Fruit fly (Drosophila melanogaster): Measurements from ENCODE around the gene Jhbp3.

Jhbp3 gene

DNA sequence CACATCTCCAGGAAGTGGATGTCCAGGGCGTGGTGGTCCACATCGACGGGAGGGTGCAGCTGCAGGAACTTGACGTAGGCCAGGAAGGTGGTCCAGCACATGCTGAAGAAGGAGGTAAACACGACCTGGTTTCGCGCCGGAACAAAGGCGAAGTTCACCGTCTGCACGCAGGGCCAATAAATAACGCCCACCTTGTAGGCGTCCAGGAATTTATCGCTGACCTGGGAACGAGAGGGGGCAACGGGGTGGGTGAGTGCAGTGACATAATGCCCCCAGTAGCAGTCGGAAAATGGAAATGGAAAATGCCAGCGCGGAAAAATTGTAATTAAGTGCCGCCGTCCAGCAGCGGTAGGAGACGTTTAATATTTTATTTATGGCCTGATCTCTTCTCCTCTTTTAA is 31.6 kb upstream of the Jhbp3 start:
- TF ChIP-seq CG8119 (GFP tag; IDR thresholded peaks at IDR 0.05) (no peak), CG6163 (GFP tag; IDR thresholded peaks at IDR 0.05) (no peak), CG8319 (GFP tag; optimal IDR thresholded peaks at IDR 0.05) (no peak), CG16779 (tag; optimal IDR thresholded peaks at IDR 0.05) (no peak), fd59A (GFP tag; optimal IDR thresholded peaks at IDR 0.05) (no peak), esn (GFP tag; optimal IDR thresholded peaks at IDR 0.05) (no peak), svp (GFP tag) (no peak), acj6 (GFP tag; optimal IDR thresholded peaks at IDR 0.05) (no peak)

DNA sequence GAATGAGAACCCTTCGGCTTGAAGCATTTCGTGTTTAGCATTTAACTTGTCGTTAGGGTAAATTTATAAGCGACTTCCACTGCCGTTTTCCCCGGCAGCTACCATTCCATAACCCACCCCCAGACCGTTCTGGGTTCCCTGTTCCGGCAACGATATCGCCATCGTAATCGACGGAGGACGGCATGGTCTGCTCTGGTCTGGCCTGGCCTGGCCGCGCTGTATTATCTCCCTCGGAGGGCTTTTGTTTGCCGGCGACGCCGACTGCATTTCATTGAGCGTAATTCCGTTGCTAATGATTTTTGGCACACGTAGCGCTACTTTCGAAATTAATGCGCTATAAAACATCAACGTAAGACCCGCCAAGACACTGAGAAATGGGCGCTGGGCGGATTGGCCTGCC is 29.6 kb upstream of the Jhbp3 start:
- TF ChIP-seq Eip78C (GFP tag): peak; percentile 48
- TF ChIP-seq CG8119 (GFP tag; IDR thresholded peaks at IDR 0.05): no peak
- TF ChIP-seq svp (GFP tag): peak; percentile 72

DNA sequence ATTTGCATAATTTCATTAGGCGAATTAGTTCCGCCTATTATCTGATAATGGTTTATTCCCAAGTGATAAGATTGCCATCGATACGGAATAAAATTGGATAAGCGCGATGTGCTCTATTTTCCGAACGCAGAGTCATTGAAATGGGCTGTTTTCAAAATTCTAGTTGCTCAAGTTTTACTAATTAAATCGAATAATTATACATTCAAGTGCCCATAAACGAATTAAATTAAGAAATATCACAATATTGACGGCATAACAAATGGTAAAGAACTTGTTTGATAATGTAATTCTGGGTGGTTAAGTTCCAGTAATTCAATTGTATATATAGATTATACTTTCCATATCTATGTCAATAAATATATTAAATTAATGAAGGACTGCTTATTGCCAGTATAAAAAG is 29.1 kb upstream of the Jhbp3 start, which contains the start of gene CG14662:
CG14662 (minus strand) TSS at position 101 of the 400 bp plus-strand sequence.
- TF ChIP-seq svp (GFP tag) (no peak), CG31627 (GFP tag; optimal IDR thresholded peaks at IDR 0.05) (no peak), Blimp-1 (GFP tag; optimal IDR thresholded peaks at IDR 0.05) (no peak), CG15336 (GFP tag; IDR thresholded peaks at IDR 0.05) (no peak), Eip75B (GFP tag; optimal IDR thresholded peaks at IDR 0.05) (no peak), eg (GFP tag; IDR thresholded peaks at IDR 0.05) (no peak), CG10669 (GFP tag; optimal IDR thresholded peaks at IDR 0.05) (no peak), dsx (GFP tag; optimal IDR thresholded peaks at IDR 0.05; ENCODE audit: poor library complexity, severe bottlenecking) (no peak), CG6792 (GFP tag; optimal IDR thresholded peaks at IDR 0.05) (no peak), Sox15 (GFP tag; optimal IDR thresholded peaks at IDR 0.05) (no peak), spab (GFP tag; optimal IDR thresholded peaks at IDR 0.05) (no peak), CG1621 (tag; optimal IDR thresholded peaks at IDR 0.05) (no peak), CG6276 (GFP tag; optimal IDR thresholded peaks at IDR 0.05) (no peak), CG32006 (GFP tag; optimal IDR thresholded peaks at IDR 0.05) (no peak), esn (GFP tag; optimal IDR thresholded peaks at IDR 0.05) (no peak), CG11762 (GFP tag; optimal IDR thresholded peaks at IDR 0.05; ENCODE audit: insufficient read depth) (no peak), Hr4 (GFP tag; optimal IDR thresholded peaks at IDR 0.05) (no peak), fd85E (GFP tag; optimal IDR thresholded peaks at IDR 0.05) (no peak), dac (GFP tag; optimal IDR thresholded peaks at IDR 0.05) (no peak)

DNA sequence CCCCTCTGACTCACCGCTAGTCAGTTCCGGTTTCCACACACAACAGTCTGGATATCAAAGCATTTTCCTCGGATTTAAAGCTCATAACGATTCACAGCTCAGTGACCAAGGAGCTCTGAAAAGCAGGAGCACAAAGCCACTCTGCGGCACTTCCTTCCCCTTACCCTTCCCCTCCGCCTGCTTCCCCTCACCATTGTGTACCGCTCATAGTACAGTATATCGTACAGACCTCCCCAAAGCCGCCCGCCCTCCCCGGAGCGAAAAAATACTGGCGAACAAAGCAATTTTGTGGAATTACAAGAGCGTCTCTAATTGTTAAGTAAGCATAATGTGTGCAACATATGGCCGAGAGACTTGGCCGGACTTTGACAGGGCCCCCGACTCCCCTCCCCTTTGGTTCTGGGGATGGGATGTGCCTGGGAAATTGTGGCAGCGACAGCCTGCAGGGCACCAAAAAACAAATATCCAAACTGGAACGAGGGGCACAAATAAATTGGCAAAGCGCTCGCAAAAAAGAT is 26.1 kb upstream of the Jhbp3 start:
- TF ChIP-seq CG6854 (GFP tag; optimal IDR thresholded peaks at IDR 0.05): no peak
- no peak for TF ChIP-seq Hr38 (GFP tag; optimal IDR thresholded peaks at IDR 0.05)
- TF ChIP-seq Eip78C (GFP tag): peak; percentile 33
- no peak for TF ChIP-seq salr (GFP tag; optimal IDR thresholded peaks at IDR 0.05)
- no peak for TF ChIP-seq Sox15 (GFP tag; optimal IDR thresholded peaks at IDR 0.05)
- TF ChIP-seq CG6163 (GFP tag; IDR thresholded peaks at IDR 0.05): 0 out of 3 replicates have a peak, but pooled peaks have one; percentile 16
- peak; percentile 10 for TF ChIP-seq CG9139 (GFP tag; optimal IDR thresholded peaks at IDR 0.05)
- TF ChIP-seq fkh (GFP tag; optimal IDR thresholded peaks at IDR 0.05): no peak
- peak; percentile 19 to 46 for TF ChIP-seq ss (GFP tag; optimal IDR thresholded peaks at IDR 0.05)
- TF ChIP-seq Ets96B (tag; optimal IDR thresholded peaks at IDR 0.05): no peak
- peak; percentile 13 for TF ChIP-seq spab (GFP tag; optimal IDR thresholded peaks at IDR 0.05)
- TF ChIP-seq dsx (GFP tag; optimal IDR thresholded peaks at IDR 0.05; ENCODE audit: poor library complexity, severe bottlenecking): peak; percentile 14
- TF ChIP-seq lz (GFP tag; optimal IDR thresholded peaks at IDR 0.05): no peak
- TF ChIP-seq CG11762 (GFP tag; optimal IDR thresholded peaks at IDR 0.05; ENCODE audit: insufficient read depth): no peak
- peak; percentile 42 for TF ChIP-seq CG6808 (GFP tag; optimal IDR thresholded peaks at IDR 0.05)
- no peak for TF ChIP-seq Hr4 (GFP tag; optimal IDR thresholded peaks at IDR 0.05)
- TF ChIP-seq CG32006 (GFP tag; optimal IDR thresholded peaks at IDR 0.05): no peak

Measured in whole organism, prepupa.